Fruit fly (Drosophila melanogaster): Measurements from ENCODE around the gene CG32148.

Gene CG32148

DNA sequence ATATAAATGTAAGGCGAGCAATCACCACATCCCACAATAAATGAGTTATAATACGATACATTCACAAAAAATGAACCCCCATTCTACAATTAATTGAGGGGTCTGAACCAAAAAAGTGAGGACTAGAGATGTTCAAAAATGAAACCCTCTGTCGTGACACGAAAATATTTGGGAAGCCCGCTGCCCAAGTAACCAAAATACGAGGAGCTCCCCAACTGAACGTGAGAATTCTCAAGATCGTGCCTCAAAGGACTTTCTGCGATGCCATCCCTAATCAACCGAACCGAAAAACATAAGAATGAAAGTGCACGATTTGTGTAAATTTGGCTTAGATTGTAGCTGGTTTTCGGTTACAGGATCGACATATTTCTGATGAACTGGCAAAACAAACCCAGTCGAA, 48.8 kb upstream of the CG32148 start, which contains the start of gene Ocho (continued):
- no peak for TF ChIP-seq CHES-1-like (GFP tag; optimal IDR thresholded peaks at IDR 0.05)

DNA sequence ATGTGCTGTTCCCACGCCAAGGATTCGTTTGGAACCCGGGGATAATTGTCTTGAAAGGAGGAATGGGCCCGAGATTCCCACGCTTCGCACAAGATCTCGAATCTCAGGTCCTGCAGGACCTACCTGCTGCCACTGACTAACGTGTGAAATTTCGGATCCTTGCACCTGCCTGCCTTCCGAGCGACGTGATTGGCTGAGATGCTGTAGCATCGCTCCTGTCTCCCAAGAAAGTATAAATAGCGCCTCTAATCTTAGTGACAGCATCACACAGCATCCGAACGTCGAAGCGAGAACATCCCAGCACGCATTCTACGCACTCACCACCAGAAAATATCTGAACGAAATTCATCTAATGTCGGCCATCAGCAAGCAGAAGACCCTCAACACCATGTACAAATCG, 48.3 kb upstream of the CG32148 start:
- TF ChIP-seq chm (GFP tag; IDR thresholded peaks at IDR 0.05) (peak; percentile 50; the same call in 1 of the 2 replicates), B-H1 (GFP tag; IDR thresholded peaks at IDR 0.05) (no peak), CG6791 (GFP tag; IDR thresholded peaks at IDR 0.05; ENCODE audit: partially characterized antibody) (0 out of 3 replicates have a peak, but pooled peaks have one; percentile 43), Nf-YB (GFP tag; optimal IDR thresholded peaks at IDR 0.05) (peak; percentile 84), zfh1 (GFP tag; IDR thresholded peaks at IDR 0.05) (peak; percentile 51; the same call in 1 of the 3 replicates), Tbp (GFP tag; optimal IDR thresholded peaks at IDR 0.05) (peak; percentile 13), insv (GFP tag; optimal IDR thresholded peaks at IDR 0.05) (peak in 1 of 2 experiments; percentile 32), CG15479 (GFP tag; optimal IDR thresholded peaks at IDR 0.05) (peak; percentile 56), CG43689 (GFP tag; IDR thresholded peaks at IDR 0.05) (no peak), CG10959 (GFP tag; IDR thresholded peaks at IDR 0.05) (peak; percentile 22; the same call in 1 of the 2 replicates), D (optimal IDR thresholded peaks at IDR 0.05) (peak; percentile 92), D (GFP tag; optimal IDR thresholded peaks at IDR 0.05) (no peak), sqz (GFP tag; optimal IDR thresholded peaks at IDR 0.05) (no peak), otp (GFP tag; IDR thresholded peaks at IDR 0.05) (no peak), Kr (GFP tag; optimal IDR thresholded peaks at IDR 0.05) (peak; percentile 8), CG2678 (tag; optimal IDR thresholded peaks at IDR 0.05) (no peak), lilli (GFP tag; optimal IDR thresholded peaks at IDR 0.05) (peak; percentile 12), CG9215 (GFP tag; IDR thresholded peaks at IDR 0.05) (no peak), Nf-YC (tag; optimal IDR thresholded peaks at IDR 0.05) (peak; percentile 66), Med (GFP tag) (peak; percentile 32), H15 (GFP tag; IDR thresholded peaks at IDR 0.05) (no peak), tll (GFP tag; optimal IDR thresholded peaks at IDR 0.05) (peak in 1 of 2 experiments; percentile 19), pros (GFP tag; optimal IDR thresholded peaks at IDR 0.05) (peak; percentile 78)

DNA sequence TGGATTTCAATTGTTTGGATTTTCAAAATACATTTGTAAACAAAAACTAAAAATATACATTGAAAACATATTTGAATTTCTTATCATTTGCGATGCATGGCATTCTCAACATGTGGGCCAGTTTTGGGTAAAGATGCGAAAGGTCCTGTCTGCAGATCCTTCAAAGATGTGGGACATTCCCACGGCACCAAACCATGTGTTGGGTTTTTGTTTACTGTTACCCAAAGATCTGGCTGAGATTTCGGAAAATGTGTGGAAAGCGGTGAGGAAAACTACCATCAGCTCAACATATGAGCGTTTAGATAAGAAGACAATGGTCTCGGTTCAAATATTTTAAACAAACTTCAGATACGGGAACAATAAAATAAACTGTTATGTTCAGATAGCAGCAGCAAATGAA, 47.3 kb upstream of the CG32148 start:
- no peak for TF ChIP-seq ewg (GFP tag; optimal IDR thresholded peaks at IDR 0.05)
- no peak for TF ChIP-seq CG14965 (GFP tag; optimal IDR thresholded peaks at IDR 0.05; ENCODE audit: borderline replicate concordance)
- TF ChIP-seq lbe (GFP tag; optimal IDR thresholded peaks at IDR 0.05): no peak
- TF ChIP-seq CG2199 (GFP tag; IDR thresholded peaks at IDR 0.05): peak; percentile 95
- TF ChIP-seq Doc2 (GFP tag; IDR thresholded peaks at IDR 0.05): no peak
- no peak for TF ChIP-seq toy (GFP tag; IDR thresholded peaks at IDR 0.05)
- TF ChIP-seq Bteb2 (GFP tag; optimal IDR thresholded peaks at IDR 0.05): no peak
- TF ChIP-seq CG10462 (GFP tag; optimal IDR thresholded peaks at IDR 0.05): no peak
- TF ChIP-seq Rx (GFP tag; IDR thresholded peaks at IDR 0.05): no peak
- no peak for TF ChIP-seq mirr (GFP tag; optimal IDR thresholded peaks at IDR 0.05)
- TF ChIP-seq esg (GFP tag; conservative IDR thresholded peaks at IDR 0.05): no peak
- TF ChIP-seq CG15011 (GFP tag; optimal IDR thresholded peaks at IDR 0.05): no peak
- TF ChIP-seq usp (GFP tag; optimal IDR thresholded peaks at IDR 0.05): no peak
- TF ChIP-seq ranshi (GFP tag; IDR thresholded peaks at IDR 0.05): no peak
- peak; percentile 0 for TF ChIP-seq fd102C (GFP tag; optimal IDR thresholded peaks at IDR 0.05)
- TF ChIP-seq Eip74EF (GFP tag; optimal IDR thresholded peaks at IDR 0.05): no peak
- no peak for TF ChIP-seq CkIIα-i1 (GFP tag; IDR thresholded peaks at IDR 0.05)
- TF ChIP-seq Stat92E (GFP tag; optimal IDR thresholded peaks at IDR 0.05): no peak
- no peak for TF ChIP-seq ATbp (GFP tag; optimal IDR thresholded peaks at IDR 0.05)
- no peak for TF ChIP-seq CG43689 (GFP tag; IDR thresholded peaks at IDR 0.05)
- TF ChIP-seq schlank (tag; optimal IDR thresholded peaks at IDR 0.05): no peak
- no peak for TF ChIP-seq prd (optimal IDR thresholded peaks at IDR 0.05)
- TF ChIP-seq prd (GFP tag; IDR thresholded peaks at IDR 0.05): no peak
- TF ChIP-seq gsb-n (tag; optimal IDR thresholded peaks at IDR 0.05): no peak
- no peak for TF ChIP-seq lmd (GFP tag; IDR thresholded peaks at IDR 0.05)
- no peak for TF ChIP-seq Camta (GFP tag; optimal IDR thresholded peaks at IDR 0.05)
- TF ChIP-seq sens (GFP tag): peak; percentile 17

Data from whole organism, embryonic.